Worm (Caenorhabditis elegans): Measurements from ENCODE around the gene C02B10.6.

Gene C02B10.6

DNA sequence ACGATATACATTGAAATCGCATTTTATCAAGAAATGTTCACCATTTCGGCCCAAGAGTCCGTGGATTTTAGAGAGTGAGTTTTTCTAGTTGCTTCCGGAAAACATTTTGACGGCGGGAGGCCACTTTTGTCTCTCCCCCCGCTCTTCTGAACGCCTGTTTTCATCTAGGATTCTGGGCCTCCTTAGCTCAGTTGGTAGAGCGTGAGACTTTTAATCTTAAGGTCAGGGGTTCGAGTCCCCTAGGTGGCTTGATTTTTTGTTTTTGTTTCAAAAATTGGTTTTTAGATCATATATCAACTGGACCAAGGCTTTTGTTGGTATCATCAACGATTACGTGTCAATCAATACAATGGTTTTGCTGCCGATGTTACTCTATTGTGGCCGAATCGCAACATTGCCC is 31.9 kb upstream of the C02B10.6 start:
- TF ChIP-seq nhr-76 (tag; optimal IDR thresholded peaks at IDR 0.05): no peak
- peak; percentile 35 for TF ChIP-seq snpc-4 (tag; optimal IDR thresholded peaks at IDR 0.05)

DNA sequence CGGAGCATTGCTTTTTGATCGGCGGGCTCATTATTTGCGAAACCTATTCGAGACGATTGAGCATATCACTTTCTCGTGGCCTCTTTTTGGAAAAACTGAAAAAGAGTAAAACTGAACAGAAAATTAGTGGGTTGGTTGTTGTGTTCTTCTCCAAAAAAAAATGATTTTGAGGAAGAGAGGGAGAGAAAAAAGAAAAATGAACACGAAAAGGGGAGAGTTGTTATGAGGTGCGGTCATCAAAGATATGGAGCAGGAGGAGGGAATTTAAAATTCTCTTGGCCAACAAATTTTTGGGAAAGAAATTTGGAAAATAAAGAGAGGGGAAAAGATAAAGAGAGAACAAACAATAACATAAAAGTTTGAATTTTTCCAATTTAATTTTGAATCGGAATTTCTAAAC is 25.3 kb upstream of the C02B10.6 start, which contains the start of gene hot-9:
Gene hot-9 (minus strand): TSS at position 101 of the 400 bp plus-strand sequence.
- TF ChIP-seq daf-12 (tag; optimal IDR thresholded peaks at IDR 0.05): no peak
- TF ChIP-seq pqm-1 (tag; optimal IDR thresholded peaks at IDR 0.05): no peak
- TF ChIP-seq eor-1 (tag; optimal IDR thresholded peaks at IDR 0.05): no peak
- no peak for TF ChIP-seq zag-1 (tag; optimal IDR thresholded peaks at IDR 0.05)
- no peak for TF ChIP-seq nfya-1 (tag; optimal IDR thresholded peaks at IDR 0.05; ENCODE audit: insufficient read depth)
- no peak for TF ChIP-seq ztf-4 (tag; optimal IDR thresholded peaks at IDR 0.05)
- TF ChIP-seq fkh-2 (tag; optimal IDR thresholded peaks at IDR 0.05): no peak
- TF ChIP-seq lin-39 (tag; optimal IDR thresholded peaks at IDR 0.05): no peak
- TF ChIP-seq ceh-16 (tag; optimal IDR thresholded peaks at IDR 0.05): no peak

DNA sequence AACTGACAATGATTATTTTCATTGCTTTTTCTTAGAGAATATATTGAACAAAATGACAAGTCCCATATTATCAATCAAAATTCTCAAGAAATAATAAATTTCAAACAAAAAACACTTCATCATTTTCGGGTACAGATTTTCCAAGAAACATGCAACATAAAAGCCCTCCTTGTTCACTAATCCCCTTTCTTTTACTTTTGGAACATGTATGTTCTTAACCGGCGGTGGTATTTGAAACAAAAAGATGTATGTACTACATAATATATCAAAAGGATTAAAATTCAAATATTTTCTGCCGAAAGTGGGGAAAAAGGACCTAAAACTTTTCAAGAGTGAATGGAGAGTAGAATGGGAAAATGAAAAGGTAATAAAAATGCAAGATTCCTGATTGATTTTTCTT is 16.4 kb upstream of the C02B10.6 start:
- TF ChIP-seq sea-2 (GFP tag; optimal IDR thresholded peaks at IDR 0.05) (no peak), nhr-28 (tag; optimal IDR thresholded peaks at IDR 0.05) (no peak), ceh-9 (tag; optimal IDR thresholded peaks at IDR 0.05) (no peak), unc-62 (GFP tag; optimal IDR thresholded peaks at IDR 0.05) (no peak), nfya-1 (tag; optimal IDR thresholded peaks at IDR 0.05; ENCODE audit: insufficient read depth) (no peak), pha-4 (tag; optimal IDR thresholded peaks at IDR 0.05) (no peak), ZK546.5 (tag; optimal IDR thresholded peaks at IDR 0.05) (no peak), pqm-1 (tag; optimal IDR thresholded peaks at IDR 0.05) (no peak), nhr-237 (tag; optimal IDR thresholded peaks at IDR 0.05) (no peak), mdl-1 (tag; optimal IDR thresholded peaks at IDR 0.05) (no peak), ama-1 (optimal IDR thresholded peaks at IDR 0.05) (no peak), jun-1 (tag; optimal IDR thresholded peaks at IDR 0.05) (no peak), skn-1 (tag; optimal IDR thresholded peaks at IDR 0.05) (no peak), snpc-4 (tag; optimal IDR thresholded peaks at IDR 0.05) (no peak), nhr-76 (tag; optimal IDR thresholded peaks at IDR 0.05) (no peak), elt-2 (tag; optimal IDR thresholded peaks at IDR 0.05) (no peak), ztf-11 (tag; optimal IDR thresholded peaks at IDR 0.05) (no peak), fkh-2 (tag; optimal IDR thresholded peaks at IDR 0.05) (no peak), nhr-12 (tag; optimal IDR thresholded peaks at IDR 0.05) (no peak), hmg-11 (tag; optimal IDR thresholded peaks at IDR 0.05) (no peak)

DNA sequence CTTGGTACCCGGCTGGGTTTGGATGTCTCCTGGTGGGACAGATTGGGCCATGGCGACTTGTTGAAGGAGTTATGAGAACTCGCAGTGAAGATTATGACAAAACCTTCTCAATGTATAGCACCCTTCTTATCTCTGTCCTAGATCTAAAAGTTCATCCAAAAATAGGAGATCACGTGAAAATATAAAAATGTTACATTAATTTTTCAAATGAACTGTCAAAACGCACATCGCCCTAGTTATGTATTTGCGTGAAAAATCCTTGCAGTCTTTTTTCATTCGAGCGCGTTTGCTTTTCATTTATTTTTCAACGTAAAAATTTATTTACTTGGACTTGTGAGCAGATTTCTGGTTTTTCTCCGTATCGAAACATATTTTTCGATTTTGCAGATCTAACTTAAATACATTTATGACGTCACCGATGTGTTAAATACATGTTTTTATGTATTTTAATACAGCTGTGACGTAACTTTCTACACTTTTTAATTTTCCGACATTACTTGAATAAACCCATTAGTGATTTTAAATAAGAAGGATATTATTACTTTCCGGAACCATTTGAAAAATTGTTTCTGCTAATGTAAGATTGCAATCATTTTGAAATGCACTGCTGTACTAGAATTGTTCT is 14.6 kb upstream of the C02B10.6 start, which contains the start of gene msp-55:
Gene msp-55 (minus strand): TSS at position 51 of the 625 bp plus-strand sequence.
- TF ChIP-seq nhr-67 (tag; optimal IDR thresholded peaks at IDR 0.05) (no peak), R02D3.7 (tag; optimal IDR thresholded peaks at IDR 0.05) (no peak), fkh-2 (tag; optimal IDR thresholded peaks at IDR 0.05) (no peak), nhr-237 (tag; optimal IDR thresholded peaks at IDR 0.05) (no peak), mdl-1 (tag; optimal IDR thresholded peaks at IDR 0.05) (no peak), elt-1 (tag; optimal IDR thresholded peaks at IDR 0.05) (no peak), unc-39 (tag; optimal IDR thresholded peaks at IDR 0.05) (no peak), nhr-11 (tag; optimal IDR thresholded peaks at IDR 0.05) (no peak), mml-1 (tag; optimal IDR thresholded peaks at IDR 0.05) (no peak), ama-1 (optimal IDR thresholded peaks at IDR 0.05) (no peak), egl-5 (tag; optimal IDR thresholded peaks at IDR 0.05) (no peak), daf-12 (tag; optimal IDR thresholded peaks at IDR 0.05) (no peak), ceh-16 (tag; optimal IDR thresholded peaks at IDR 0.05) (no peak), ceh-82 (tag; optimal IDR thresholded peaks at IDR 0.05) (no peak)

DNA sequence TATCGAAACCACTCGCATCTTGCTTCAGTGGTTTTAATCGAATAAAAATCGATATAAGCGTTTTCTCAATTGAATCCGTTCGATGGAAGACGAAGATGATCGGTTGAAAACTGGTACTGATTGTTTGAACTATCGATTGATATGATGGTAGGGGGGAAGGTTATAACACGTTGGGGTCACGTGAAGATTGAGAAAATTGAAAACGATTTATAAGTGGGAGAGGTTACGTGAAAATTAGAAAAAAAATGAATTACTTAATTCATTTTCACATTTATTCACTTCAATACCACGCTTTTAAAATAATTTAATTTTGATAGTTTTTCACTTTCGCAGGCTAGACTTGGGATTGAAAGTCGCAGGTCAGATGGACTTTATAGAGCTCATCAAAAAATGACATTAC is 9.7 kb upstream of the C02B10.6 start, which contains the start of gene C09B9.7:
Gene C09B9.7 (minus strand): TSS at position 101 of the 400 bp plus-strand sequence.
- TF ChIP-seq nfya-1 (tag; optimal IDR thresholded peaks at IDR 0.05; ENCODE audit: insufficient read depth) (no peak), aly-2 (tag; optimal IDR thresholded peaks at IDR 0.05) (no peak), egl-5 (tag; optimal IDR thresholded peaks at IDR 0.05) (no peak), zag-1 (tag; optimal IDR thresholded peaks at IDR 0.05) (no peak), nhr-11 (tag; optimal IDR thresholded peaks at IDR 0.05) (no peak), fkh-10 (GFP tag; optimal IDR thresholded peaks at IDR 0.05) (no peak), lin-39 (tag; optimal IDR thresholded peaks at IDR 0.05) (no peak), nhr-76 (tag; optimal IDR thresholded peaks at IDR 0.05) (no peak), egl-27 (tag; optimal IDR thresholded peaks at IDR 0.05) (no peak)
